Worm (Caenorhabditis elegans) whole organism, late embryonic: ENCODE results near the gene srw-54.

Source experiments
- ama-1 ChIP-seq: fragments of 150-350 bp; optimal IDR thresholded peaks from 2 replicates; lab custom pipeline; 2014
- ceh-31 ChIP-seq: sonication (generic microtip); optimal IDR thresholded peaks from 2 replicates; lab custom pipeline; 2016; ENCODE audit warnings: missing genetic modification characterization, missing compliant biosample characterization
- ceh-34 ChIP-seq: sonication (generic microtip); optimal IDR thresholded peaks from 2 replicates; lab custom pipeline; 2016; ENCODE audit warnings: mild to moderate bottlenecking, missing genetic modification characterization, missing compliant biosample characterization
- dmd-4 ChIP-seq: sonication (generic microtip); optimal IDR thresholded peaks from 2 replicates; lab custom pipeline; 2016; ENCODE audit warnings: borderline replicate concordance, missing genetic modification characterization, missing compliant biosample characterization
- gmeb-2 ChIP-seq: sonication (generic microtip); optimal IDR thresholded peaks from 2 replicates; lab custom pipeline; 2016; ENCODE audit warnings: missing genetic modification characterization, inconsistent platforms, missing compliant biosample characterization
- lin-11 ChIP-seq: fragments of 200-800 bp; sonication (Bioruptor generic); optimal IDR thresholded peaks from 2 replicates; lab custom pipeline; 2018; ENCODE audit warnings: mild to moderate bottlenecking, missing genetic modification characterization, missing compliant biosample characterization
- nhr-11 ChIP-seq: fragments of 150-350 bp; optimal IDR thresholded peaks from 2 replicates; lab custom pipeline; 2014; ENCODE audit warnings: missing biosample characterization, missing genetic modification characterization
- pha-4 ChIP-seq: fragments of 150-350 bp; optimal IDR thresholded peaks from 2 replicates; lab custom pipeline; 2018; ENCODE audit warnings: missing biosample characterization, missing genetic modification reagents, missing genetic modification characterization
- unc-55 ChIP-seq: sonication (generic microtip); optimal IDR thresholded peaks from 2 replicates; lab custom pipeline; 2017; ENCODE audit warnings: missing biosample characterization, missing genetic modification reagents, missing genetic modification characterization
- unc-86 ChIP-seq: sonication (generic microtip); optimal IDR thresholded peaks from 2 replicates; lab custom pipeline; 2016; ENCODE audit warnings: missing genetic modification characterization, missing compliant biosample characterization

- TF ChIP-seq ama-1 (no peak), unc-86 (no peak), unc-55 (no peak), ceh-31 (tag; lab: Kevin White, UChicago) (no peak), gmeb-2 (tag; lab: Kevin White, UChicago) (no peak), pha-4 (tag; lab: Kevin White, UChicago) (no peak), nhr-11 (no peak), lin-11 (tag; lab: Kevin White, UChicago) (no peak), ceh-34 (tag; lab: Kevin White, UChicago) (no peak), dmd-4 (no peak)
Measured at ce11 chrV:16645201-16645940, 34.2 kb downstream of the srw-54 start, which contains the start of gene W06G6.17.
